Worm (Caenorhabditis elegans) whole organism, young adult: ENCODE measurements around the gene W08E12.4.

ENCODE experiments used
- B0019.2 ChIP-seq: fragments of 200-800 bp; sonication (Bioruptor generic); conservative IDR thresholded peaks from 2 replicates; pipeline ENCODE4 v1.3.6; 2022; ENCODE audit warnings: missing genetic modification reagents, missing genetic modification characterization, missing compliant biosample characterization
- B0336.3 ChIP-seq: fragments of 200-800 bp; sonication (Bioruptor generic); IDR thresholded peaks from 2 replicates; pipeline ENCODE4 v1.3.6; 2022; ENCODE audit warnings: missing genetic modification characterization, missing compliant biosample characterization
- D2030.7 ChIP-seq: fragments of 200-800 bp; sonication (Bioruptor generic); IDR thresholded peaks from 2 replicates; pipeline ENCODE4 v1.3.6; 2022; ENCODE audit warnings: missing genetic modification reagents, missing genetic modification characterization, missing compliant biosample characterization
- F23B12.7 ChIP-seq: sonication (generic microtip); optimal IDR thresholded peaks from 2 replicates; lab custom pipeline; 2017; ENCODE audit warnings: missing genetic modification characterization, mild to moderate bottlenecking, missing compliant biosample characterization, antibody characterized with exemption, moderate library complexity; ENCODE audit not compliant: insufficient read depth
- F33H1.4 ChIP-seq: fragments of 200-800 bp; sonication (Bioruptor generic); IDR thresholded peaks from 2 replicates; pipeline ENCODE4 v1.3.6; 2022; ENCODE audit warnings: missing genetic modification reagents, missing genetic modification characterization, missing compliant biosample characterization
- F52B5.7 ChIP-seq: sonication (generic microtip); optimal IDR thresholded peaks from 2 replicates; lab custom pipeline; 2016; ENCODE audit warnings: mild to moderate bottlenecking, missing genetic modification characterization, missing compliant biosample characterization
- F57C9.4 ChIP-seq: sonication (generic microtip); optimal IDR thresholded peaks from 2 replicates; lab custom pipeline; 2017; ENCODE audit warnings: mild to moderate bottlenecking, missing genetic modification characterization, missing compliant biosample characterization
- K12H6.12 ChIP-seq: fragments of 200-800 bp; sonication (Bioruptor generic); optimal IDR thresholded peaks from 2 replicates; lab custom pipeline; 2018; ENCODE audit warnings: mild to moderate bottlenecking, missing genetic modification characterization, missing compliant biosample characterization
- T26A5.8 ChIP-seq: sonication (generic microtip); optimal IDR thresholded peaks from 2 replicates; lab custom pipeline; 2016; ENCODE audit warnings: missing genetic modification characterization, missing compliant biosample characterization
- Y53G8AR.9 ChIP-seq: fragments of 200-800 bp; sonication (Bioruptor generic); conservative IDR thresholded peaks from 2 replicates; pipeline ENCODE4 v1.3.6; 2022; ENCODE audit warnings: missing genetic modification reagents, missing genetic modification characterization, missing compliant biosample characterization
- Y67H2A.10 ChIP-seq: fragments of 200-800 bp; sonication (Bioruptor generic); conservative IDR thresholded peaks from 2 replicates; pipeline ENCODE4 v1.3.6; 2022; ENCODE audit warnings: missing genetic modification reagents, missing genetic modification characterization, missing compliant biosample characterization
- akir-1 ChIP-seq: fragments of 200-800 bp; sonication (Bioruptor generic); optimal IDR thresholded peaks from 2 replicates; lab custom pipeline; 2018; ENCODE audit warnings: mild to moderate bottlenecking, missing genetic modification characterization, moderate library complexity, missing compliant biosample characterization
- atf-7 ChIP-seq: sonication (generic microtip); optimal IDR thresholded peaks from 2 replicates; lab custom pipeline; 2017; ENCODE audit warnings: mild to moderate bottlenecking, missing genetic modification characterization, missing compliant biosample characterization
- attf-5 ChIP-seq: fragments of 200-800 bp; sonication (Bioruptor generic); optimal IDR thresholded peaks from 2 replicates; lab custom pipeline; 2018; ENCODE audit warnings: mild to moderate bottlenecking, missing genetic modification characterization, missing compliant biosample characterization
- attf-6 ChIP-seq: fragments of 200-800 bp; sonication (Bioruptor generic); IDR thresholded peaks from 2 replicates; pipeline ENCODE4 v1.3.6; 2022; ENCODE audit warnings: missing genetic modification reagents, missing genetic modification characterization, missing compliant biosample characterization
- bed-1 ChIP-seq: fragments of 200-800 bp; sonication (Bioruptor generic); IDR thresholded peaks from 2 replicates; pipeline ENCODE4 v1.3.6; 2022; ENCODE audit warnings: missing genetic modification reagents, missing genetic modification characterization, missing compliant biosample characterization
- ccch-3 ChIP-seq: fragments of 200-800 bp; sonication (Bioruptor generic); optimal IDR thresholded peaks from 2 replicates; lab custom pipeline; 2018; ENCODE audit warnings: mild to moderate bottlenecking, missing genetic modification characterization, missing compliant biosample characterization
- cebp-2 ChIP-seq: fragments of 200-800 bp; sonication (Bioruptor generic); IDR thresholded peaks from 2 replicates; pipeline ENCODE4 v1.3.6; 2022; ENCODE audit warnings: missing genetic modification characterization, missing compliant biosample characterization
- ceh-27 ChIP-seq: fragments of 200-800 bp; sonication (Bioruptor generic); optimal IDR thresholded peaks from 2 replicates; lab custom pipeline; 2018; ENCODE audit warnings: mild to moderate bottlenecking, missing genetic modification characterization, moderate library complexity, missing compliant biosample characterization
- ceh-40 ChIP-seq: fragments of 200-800 bp; sonication (Bioruptor generic); IDR thresholded peaks from 2 replicates; pipeline ENCODE4 v1.3.6; 2022; ENCODE audit warnings: missing genetic modification characterization, missing compliant biosample characterization
- ceh-58 ChIP-seq: fragments of 200-800 bp; sonication (Bioruptor generic); IDR thresholded peaks from 2 replicates; pipeline ENCODE4 v1.3.6; 2022; ENCODE audit warnings: missing genetic modification characterization, missing compliant biosample characterization
- ceh-79 ChIP-seq: sonication (generic microtip); optimal IDR thresholded peaks from 2 replicates; lab custom pipeline; 2017; ENCODE audit warnings: mild to moderate bottlenecking, missing genetic modification characterization, missing compliant biosample characterization
- chd-7 ChIP-seq: sonication (generic microtip); optimal IDR thresholded peaks from 2 replicates; lab custom pipeline; 2016; ENCODE audit warnings: mild to moderate bottlenecking, missing genetic modification characterization, moderate library complexity, missing compliant biosample characterization
- dox-1 ChIP-seq: fragments of 200-800 bp; sonication (Bioruptor generic); IDR thresholded peaks from 2 replicates; pipeline ENCODE4 v1.3.6; 2022; ENCODE audit warnings: missing genetic modification reagents, missing genetic modification characterization, missing compliant biosample characterization
- dpl-1 ChIP-seq: fragments of 150-350 bp; optimal IDR thresholded peaks from 2 replicates; lab custom pipeline; 2014; ENCODE audit warnings: missing biosample characterization, missing genetic modification reagents, missing genetic modification characterization
- ekl-4 ChIP-seq: fragments of 200-800 bp; sonication (Bioruptor generic); IDR thresholded peaks from 2 replicates; pipeline ENCODE4 v1.3.6; 2022; ENCODE audit warnings: missing genetic modification reagents, missing genetic modification characterization, missing compliant biosample characterization
- hmg-1.2 ChIP-seq: fragments of 200-800 bp; sonication (Bioruptor generic); IDR thresholded peaks from 2 replicates; pipeline ENCODE4 v1.3.6; 2022; ENCODE audit warnings: missing genetic modification reagents, missing genetic modification characterization, missing compliant biosample characterization
- lin-54 ChIP-seq: fragments of 200-800 bp; sonication (Bioruptor generic); optimal IDR thresholded peaks from 2 replicates; lab custom pipeline; 2018; ENCODE audit warnings: mild to moderate bottlenecking, missing genetic modification characterization, missing compliant biosample characterization
- lsy-27 ChIP-seq: sonication (generic microtip); optimal IDR thresholded peaks from 2 replicates; lab custom pipeline; 2017; ENCODE audit warnings: missing genetic modification characterization, mild to moderate bottlenecking, missing compliant biosample characterization, antibody characterized with exemption, missing genotype, borderline replicate concordance; ENCODE audit not compliant: insufficient read depth
- madf-10 ChIP-seq: sonication (generic microtip); optimal IDR thresholded peaks from 2 replicates; lab custom pipeline; 2016; ENCODE audit warnings: mild to moderate bottlenecking, missing genetic modification characterization, missing compliant biosample characterization
- madf-3 ChIP-seq: fragments of 200-800 bp; sonication (Bioruptor generic); IDR thresholded peaks from 2 replicates; pipeline ENCODE4 v1.3.6; 2022; ENCODE audit warnings: missing genetic modification reagents, missing genetic modification characterization, missing compliant biosample characterization
- mcd-1 ChIP-seq: fragments of 200-800 bp; sonication (Bioruptor generic); IDR thresholded peaks from 2 replicates; pipeline ENCODE4 v1.3.6; 2022; ENCODE audit warnings: missing genetic modification reagents, missing genetic modification characterization, missing compliant biosample characterization
- nfya-1 ChIP-seq: sonication (generic microtip); optimal IDR thresholded peaks from 2 replicates; lab custom pipeline; 2017; ENCODE audit warnings: antibody characterized with exemption, missing compliant biosample characterization, missing genetic modification characterization, borderline replicate concordance; ENCODE audit not compliant: insufficient read depth
- nfyb-1 ChIP-seq: fragments of 200-800 bp; sonication (Bioruptor generic); IDR thresholded peaks from 2 replicates; pipeline ENCODE4 v1.3.6; 2022; ENCODE audit warnings: missing genetic modification reagents, missing genetic modification characterization, missing compliant biosample characterization
- nhr-120 ChIP-seq: fragments of 200-800 bp; sonication (Bioruptor generic); IDR thresholded peaks from 2 replicates; pipeline ENCODE4 v1.3.6; 2022; ENCODE audit warnings: missing genetic modification characterization, missing compliant biosample characterization
- nhr-27 ChIP-seq: fragments of 200-800 bp; sonication (Bioruptor generic); optimal IDR thresholded peaks from 2 replicates; lab custom pipeline; 2018; ENCODE audit warnings: mild to moderate bottlenecking, missing genetic modification characterization, moderate library complexity, missing compliant biosample characterization
- nhr-80 ChIP-seq: sonication (generic microtip); optimal IDR thresholded peaks from 2 replicates; lab custom pipeline; 2016; ENCODE audit warnings: missing genetic modification characterization, missing compliant biosample characterization
- pbrm-1 ChIP-seq: fragments of 200-800 bp; sonication (Bioruptor generic); IDR thresholded peaks from 2 replicates; pipeline ENCODE4 v1.3.6; 2022; ENCODE audit warnings: missing genetic modification reagents, missing genetic modification characterization, missing compliant biosample characterization
- pha-4 ChIP-seq: fragments of 150-350 bp; sonication (generic microtip); optimal IDR thresholded peaks from 2 replicates; lab custom pipeline; 2014; ENCODE audit warnings: missing biosample characterization, missing genetic modification reagents, missing genetic modification characterization
- rpc-1 ChIP-seq, 2 experiments: fragments of 150-350 bp in 1 of 2; sonication (generic microtip) in 1 of 2; optimal IDR thresholded peaks; 2 replicates each; lab custom pipeline; 2014 to 2018; ENCODE audit warnings: missing biosample characterization in 1 of 2, missing genetic modification characterization in 1 of 2, missing genetic modification reagents in 1 of 2, missing genotype in 1 of 2
- somi-1 ChIP-seq: fragments of 200-800 bp; sonication (Bioruptor generic); optimal IDR thresholded peaks from 2 replicates; lab custom pipeline; 2018; ENCODE audit warnings: mild to moderate bottlenecking, missing genetic modification characterization, missing compliant biosample characterization
- tbx-9 ChIP-seq: sonication (generic microtip); optimal IDR thresholded peaks from 2 replicates; lab custom pipeline; 2016; ENCODE audit warnings: borderline replicate concordance, missing genetic modification characterization, inconsistent platforms, missing compliant biosample characterization
- tlf-1 ChIP-seq: fragments of 200-800 bp; sonication (Bioruptor generic); optimal IDR thresholded peaks from 2 replicates; lab custom pipeline; 2018; ENCODE audit warnings: mild to moderate bottlenecking, missing genetic modification characterization, missing compliant biosample characterization
- zfh-2 ChIP-seq: fragments of 200-800 bp; sonication (Bioruptor generic); conservative IDR thresholded peaks from 2 replicates; pipeline ENCODE4 v1.3.6; 2022; ENCODE audit warnings: missing genetic modification reagents, missing genetic modification characterization, missing compliant biosample characterization
- ztf-18 ChIP-seq: sonication (generic microtip); optimal IDR thresholded peaks from 2 replicates; lab custom pipeline; 2016; ENCODE audit warnings: missing genotype, mild to moderate bottlenecking, missing genetic modification characterization, missing compliant biosample characterization
- ztf-25 ChIP-seq: fragments of 200-800 bp; sonication (Bioruptor generic); IDR thresholded peaks from 2 replicates; pipeline ENCODE4 v1.3.6; 2022; ENCODE audit warnings: missing genetic modification reagents, missing genetic modification characterization, missing compliant biosample characterization
- ztf-28 ChIP-seq: fragments of 200-800 bp; sonication (Bioruptor generic); IDR thresholded peaks from 2 replicates; pipeline ENCODE4 v1.3.6; 2022; ENCODE audit warnings: missing genetic modification reagents, missing genetic modification characterization, missing compliant biosample characterization

W08E12.4 gene

DNA sequence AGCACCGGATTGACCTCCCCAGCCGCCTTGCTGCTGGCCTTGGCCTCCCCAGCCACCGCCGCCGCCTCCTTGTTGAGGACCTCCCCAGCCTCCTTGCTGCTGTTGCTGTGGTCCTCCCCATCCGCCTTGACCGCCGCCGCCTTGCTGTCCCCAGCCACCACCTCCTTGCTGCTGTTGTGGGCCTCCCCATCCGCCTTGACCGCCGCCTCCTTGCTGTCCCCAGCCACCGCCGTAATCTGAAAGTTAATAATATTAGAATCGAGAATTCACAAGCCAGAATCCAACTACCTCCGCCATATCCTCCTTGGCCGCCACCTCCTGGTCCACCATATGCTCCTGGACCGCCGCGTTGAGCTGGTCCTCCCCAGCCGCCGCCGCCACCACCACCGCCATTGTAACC, 35.1 kb downstream of the W08E12.4 start (continued):
- TF ChIP-seq mcd-1 (peak; percentile 55; the same call in 1 of the 2 replicates), nfya-1 (tag; lab: Kevin White, UChicago) (no peak), bed-1 (GFP tag; lab: Robert Waterston, UW) (no peak), ceh-27 (GFP tag; lab: Kevin White, UChicago) (no peak), somi-1 (peak; percentile 42), K12H6.12 (tag; lab: Kevin White, UChicago) (no peak), rpc-1 (optimal IDR thresholded peaks at IDR 0.05; lab: Kevin White, UChicago) (no peak), rpc-1 (tag; optimal IDR thresholded peaks at IDR 0.05; lab: Kevin White, UChicago) (no peak), D2030.7 (peak; percentile 8; the same call in 1 of the 2 replicates), nhr-80 (tag; lab: Kevin White, UChicago) (no peak), T26A5.8 (tag; lab: Kevin White, UChicago) (no peak), dpl-1 (GFP tag; lab: Kevin White, UChicago) (no peak), zfh-2 (GFP tag; lab: Robert Waterston, UW) (peak; percentile 94), ztf-28 (GFP tag; lab: Robert Waterston, UW) (no peak), ztf-25 (GFP tag; lab: Robert Waterston, UW) (0 out of 2 replicates have a peak, but pooled peaks have one; percentile 4), madf-3 (GFP tag; lab: Robert Waterston, UW) (peak; percentile 59; the same call in 1 of the 2 replicates), akir-1 (GFP tag; lab: Kevin White, UChicago) (peak; percentile 34), lsy-27 (tag; lab: Kevin White, UChicago) (no peak)
- TF ChIP-seq, all 124 proteins: peak for 13

DNA sequence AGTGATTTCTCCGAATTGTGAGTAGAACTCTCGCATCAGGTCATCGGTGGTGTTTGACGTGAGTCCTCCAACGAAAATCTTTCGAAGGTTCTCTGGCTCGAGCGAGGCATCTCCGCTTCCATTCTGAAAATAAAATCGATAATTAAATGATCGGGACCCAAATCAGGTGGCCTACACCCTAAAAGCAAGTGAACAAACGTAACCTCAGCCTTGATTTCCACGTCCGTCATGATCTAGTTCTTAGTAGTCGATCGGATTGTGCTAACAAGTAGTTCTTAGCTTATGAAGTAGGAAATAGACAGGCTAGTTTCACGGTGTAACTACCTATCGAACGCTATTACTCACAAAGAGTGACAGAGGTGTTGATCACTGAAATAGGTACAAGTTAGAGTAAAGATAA, 36.0 kb downstream of the W08E12.4 start:
- TF ChIP-seq F33H1.4, result peak; percentile 41; the same call in 1 of the 2 replicates
- no peak for TF ChIP-seq chd-7 (tag; lab: Kevin White, UChicago)
- TF ChIP-seq tlf-1 (GFP tag; lab: Kevin White, UChicago), result no peak
- TF ChIP-seq pha-4, result no peak
- peak; percentile 35 for TF ChIP-seq ztf-18
- no peak for TF ChIP-seq ceh-79 (tag; lab: Kevin White, UChicago)
- TF ChIP-seq tbx-9 (tag; lab: Kevin White, UChicago), result no peak
- TF ChIP-seq B0336.3 (GFP tag; lab: Robert Waterston, UW), result peak; percentile 77; the same call in 1 of the 2 replicates
- TF ChIP-seq ccch-3 (GFP tag; lab: Kevin White, UChicago), result no peak
- no peak for TF ChIP-seq madf-10 (tag; lab: Kevin White, UChicago)
- TF ChIP-seq lin-54 (GFP tag; lab: Kevin White, UChicago), result peak; percentile 25
- TF ChIP-seq attf-5 (GFP tag; lab: Kevin White, UChicago), result no peak
- TF ChIP-seq atf-7 (tag; lab: Kevin White, UChicago), result no peak
- no peak for TF ChIP-seq cebp-2 (GFP tag; lab: Robert Waterston, UW)
- TF ChIP-seq F23B12.7 (tag; lab: Kevin White, UChicago), result no peak
- TF ChIP-seq ceh-40 (GFP tag; lab: Robert Waterston, UW), result no peak
- 0 out of 2 replicates have a peak, but pooled peaks have one; percentile 12 for TF ChIP-seq B0019.2 (GFP tag; lab: Robert Waterston, UW)
- TF ChIP-seq Y67H2A.10 (GFP tag; lab: Robert Waterston, UW), result no peak
- no peak for TF ChIP-seq nhr-120 (GFP tag; lab: Robert Waterston, UW)
- TF ChIP-seq D2030.7, result peak; percentile 34; the same call in 1 of the 2 replicates
- TF ChIP-seq attf-6 (GFP tag; lab: Robert Waterston, UW), result no peak
- TF ChIP-seq F57C9.4 (tag; lab: Kevin White, UChicago), result no peak
- no peak for TF ChIP-seq F52B5.7
- TF ChIP-seq nhr-27 (tag; lab: Kevin White, UChicago), result no peak
- 0 out of 2 replicates have a peak, but pooled peaks have one; percentile 65 for TF ChIP-seq bed-1 (GFP tag; lab: Robert Waterston, UW)
- no peak for TF ChIP-seq nfyb-1 (GFP tag; lab: Robert Waterston, UW)
- TF ChIP-seq dox-1 (GFP tag; lab: Robert Waterston, UW), result no peak
- TF ChIP-seq hmg-1.2 (GFP tag; lab: Robert Waterston, UW), result peak; percentile 27; the same call in 1 of the 2 replicates
- 0 out of 2 replicates have a peak, but pooled peaks have one; percentile 48 for TF ChIP-seq Y53G8AR.9 (GFP tag; lab: Robert Waterston, UW)
- TF ChIP-seq pbrm-1 (GFP tag; lab: Robert Waterston, UW), result peak; percentile 36; the same call in 1 of the 2 replicates
- TF ChIP-seq ekl-4 (GFP tag; lab: Robert Waterston, UW), result peak; percentile 72
- TF ChIP-seq ceh-58 (GFP tag; lab: Robert Waterston, UW), result 0 out of 2 replicates have a peak, but pooled peaks have one; percentile 69
